Worm (Caenorhabditis elegans) whole organism, young adult: ENCODE data around the gene C18D11.6.

Experiments used
- Y53G8AR.9 ChIP-seq: fragments of 200-800 bp; sonication (Bioruptor generic); conservative IDR thresholded peaks from 2 replicates; pipeline ENCODE4 v1.3.6; 2022; ENCODE audit warnings: missing genetic modification reagents, missing genetic modification characterization, missing compliant biosample characterization
- ama-1 ChIP-seq, 3 experiments: fragments of 150-350 bp in 1 of 3; sonication (generic microtip) in 2 of 3; optimal IDR thresholded peaks; 2 replicates each; lab custom pipeline; 2014 to 2018; ENCODE audit warnings: missing biosample characterization in 2 of 3, missing genetic modification characterization in 2 of 3, missing genetic modification reagents in 2 of 3
- ceh-91 ChIP-seq: fragments of 200-800 bp; sonication (Bioruptor generic); IDR thresholded peaks from 2 replicates; pipeline ENCODE4 v1.3.6; 2022; ENCODE audit warnings: missing genetic modification reagents, missing genetic modification characterization, missing compliant biosample characterization
- dox-1 ChIP-seq: fragments of 200-800 bp; sonication (Bioruptor generic); IDR thresholded peaks from 2 replicates; pipeline ENCODE4 v1.3.6; 2022; ENCODE audit warnings: missing genetic modification reagents, missing genetic modification characterization, missing compliant biosample characterization
- lir-1 ChIP-seq: fragments of 200-800 bp; sonication (Bioruptor generic); conservative IDR thresholded peaks from 2 replicates; pipeline ENCODE4 v1.3.6; 2022; ENCODE audit warnings: missing genetic modification reagents, missing genetic modification characterization, missing compliant biosample characterization
- madf-3 ChIP-seq: fragments of 200-800 bp; sonication (Bioruptor generic); IDR thresholded peaks from 2 replicates; pipeline ENCODE4 v1.3.6; 2022; ENCODE audit warnings: missing genetic modification reagents, missing genetic modification characterization, missing compliant biosample characterization
- madf-8 ChIP-seq: fragments of 200-800 bp; sonication (Bioruptor generic); conservative IDR thresholded peaks from 2 replicates; pipeline ENCODE4 v1.3.6; 2022; ENCODE audit warnings: missing genetic modification reagents, missing genetic modification characterization, missing compliant biosample characterization
- nhr-179 ChIP-seq: sonication (generic microtip); optimal IDR thresholded peaks from 2 replicates; lab custom pipeline; 2016; ENCODE audit warnings: mild to moderate bottlenecking, missing genetic modification characterization, missing compliant biosample characterization
- pha-4 ChIP-seq: fragments of 150-350 bp; sonication (generic microtip); optimal IDR thresholded peaks from 2 replicates; lab custom pipeline; 2014; ENCODE audit warnings: missing biosample characterization, missing genetic modification reagents, missing genetic modification characterization
- snpc-4 ChIP-seq, 5 experiments: fragments of 150-350 bp in 1 of 5; sonication (generic microtip) in 4 of 5; optimal IDR thresholded peaks; 2 replicates each; lab custom pipeline; 2014 to 2018; ENCODE audit warnings: missing genetic modification characterization in 5 of 5, missing biosample characterization in 3 of 5, antibody characterized with exemption in 2 of 5, mild to moderate bottlenecking in 2 of 5, missing compliant biosample characterization in 2 of 5, missing genotype in 2 of 5, moderate library complexity in 2 of 5, missing genetic modification reagents in 1 of 5
- ztf-26 ChIP-seq: sonication (generic microtip); optimal IDR thresholded peaks from 2 replicates; lab custom pipeline; 2017; ENCODE audit warnings: missing genetic modification characterization, missing compliant biosample characterization

DNA sequence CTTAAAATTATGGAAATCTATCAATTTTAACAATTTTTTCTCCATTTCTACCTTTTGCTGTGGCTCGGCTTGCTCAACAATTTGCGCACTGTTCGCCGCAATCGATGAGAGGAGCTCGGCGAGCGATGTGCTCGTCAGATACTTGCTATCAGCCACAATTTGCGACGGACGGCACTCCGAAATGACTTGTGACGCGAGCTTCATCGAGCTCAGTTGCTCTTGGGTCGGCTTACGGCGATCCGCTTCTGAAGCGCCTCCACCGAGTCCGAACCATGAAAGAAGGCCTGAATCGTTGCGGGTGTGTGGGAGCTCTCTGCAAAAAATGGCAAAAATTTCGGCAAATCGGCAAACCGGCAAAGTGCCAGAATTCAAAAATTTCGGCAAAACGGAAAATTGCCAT lies 49.7 kb upstream of the C18D11.6 start:
- no peak for TF ChIP-seq lir-1 (GFP tag; lab: Robert Waterston, UW)
- TF ChIP-seq snpc-4 (GFP tag; optimal IDR thresholded peaks at IDR 0.05; lab: Kevin White, UChicago) = no peak
- TF ChIP-seq snpc-4 (tag; optimal IDR thresholded peaks at IDR 0.05; lab: Kevin White, UChicago) = no peak
- TF ChIP-seq dox-1 (GFP tag; lab: Robert Waterston, UW) = no peak
- TF ChIP-seq pha-4 (tag; lab: Kevin White, UChicago) = no peak
- TF ChIP-seq Y53G8AR.9 (GFP tag; lab: Robert Waterston, UW) = no peak
- TF ChIP-seq madf-3 (GFP tag; lab: Robert Waterston, UW) = no peak
- no peak for TF ChIP-seq ama-1 (optimal IDR thresholded peaks at IDR 0.05; lab: Kevin White, UChicago)
- TF ChIP-seq ama-1 (GFP tag; optimal IDR thresholded peaks at IDR 0.05; lab: Kevin White, UChicago) = no peak
- TF ChIP-seq ceh-91 = no peak
- TF ChIP-seq ztf-26 (tag; lab: Kevin White, UChicago) = no peak
- no peak for TF ChIP-seq madf-8 (GFP tag; lab: Robert Waterston, UW)
- no peak for TF ChIP-seq nhr-179 (tag; lab: Kevin White, UChicago)
